Worm (Caenorhabditis elegans): ENCODE results near the gene K03B4.4.

DNA sequence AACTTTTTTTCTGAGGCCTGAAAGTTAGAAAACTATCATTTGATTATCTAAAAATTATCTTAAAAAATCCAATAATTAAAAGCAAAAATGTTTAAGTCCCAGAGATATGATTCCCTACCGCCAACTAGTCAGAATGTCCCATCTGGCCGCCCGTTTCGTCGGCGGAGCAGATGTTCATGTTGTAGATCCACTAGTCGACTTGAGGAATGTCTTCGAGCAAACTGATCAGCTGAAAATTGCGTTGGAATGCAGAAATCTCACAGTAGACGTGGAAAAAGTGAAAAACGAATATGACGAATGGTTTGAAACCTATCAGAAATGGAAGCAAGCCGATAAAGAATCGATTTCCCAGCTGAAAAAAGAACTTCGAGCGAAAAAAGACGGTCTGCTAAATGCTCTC, 7.5 kb downstream of the K03B4.4 start, which contains the start of gene K03B4.1:
- no peak for TF ChIP-seq ama-1 (optimal IDR thresholded peaks at IDR 0.05)
- no peak for TF ChIP-seq sea-1 (GFP tag; conservative IDR thresholded peaks at IDR 0.05)
- no peak for TF ChIP-seq tbx-11 (GFP tag; IDR thresholded peaks at IDR 0.05)

Data from whole organism, early embryonic.